Fruit fly (Drosophila melanogaster) whole organism: ENCODE measurements around the gene CG6495.

Experiments used
- EcR ChIP-seq, 2 experiments: fragments of >200 bp; optimal IDR thresholded peaks; 2 replicates each; lab custom pipeline; 2017; ENCODE audit warnings: missing biosample characterization in 2 of 2, missing genetic modification characterization in 2 of 2, missing genetic modification reagents in 2 of 2
- psq ChIP-seq: fragments of >200 bp; optimal IDR thresholded peaks from 2 replicates; lab custom pipeline; 2017

DNA sequence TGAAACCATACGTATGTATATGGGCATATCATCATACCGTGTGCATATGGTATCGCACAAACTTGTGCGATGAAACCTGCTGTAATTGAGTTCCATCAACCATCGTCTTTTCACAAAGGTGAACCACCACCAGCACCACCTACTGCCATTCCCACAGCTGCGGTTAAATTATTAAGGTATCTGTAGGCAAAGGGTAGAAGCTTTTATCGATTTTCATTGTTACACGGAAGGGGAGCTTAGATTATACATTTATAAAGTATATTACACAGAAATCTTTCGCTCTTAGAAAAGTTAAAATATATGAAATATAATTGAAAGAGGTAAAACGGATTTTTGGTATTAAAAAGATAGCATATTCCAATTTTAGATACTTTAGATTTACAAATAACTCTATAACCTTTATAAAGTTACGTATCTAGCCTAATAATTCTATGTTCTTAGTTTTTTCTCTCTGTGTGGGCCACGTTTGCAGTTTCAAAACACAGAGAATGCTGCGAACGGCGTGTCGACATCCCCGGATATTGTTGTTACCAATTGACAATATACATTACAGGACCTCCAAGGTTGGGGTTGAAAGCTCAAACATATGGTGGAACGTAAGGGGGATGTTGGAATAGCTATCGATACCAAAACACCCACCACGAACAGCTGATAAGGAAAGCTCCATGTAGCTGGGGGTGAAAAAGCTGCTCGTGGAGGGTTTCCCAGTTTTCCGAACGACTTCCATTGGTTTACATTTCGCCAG is at the start of gene CG6495:
- TF ChIP-seq EcR (GFP tag; optimal IDR thresholded peaks at IDR 0.05; lab: Kevin White, UChicago): no peak
- TF ChIP-seq psq (lab: Kevin White, UChicago): no peak
